Worm (Caenorhabditis elegans) whole organism, young adult: ENCODE measurements around the gene F46B3.8.

Experiments
- F22D6.2 ChIP-seq: sonication (generic microtip); optimal IDR thresholded peaks from 2 replicates; lab custom pipeline; 2016; ENCODE audit warnings: mild to moderate bottlenecking, missing genetic modification characterization, missing compliant biosample characterization
- F49E8.2 ChIP-seq: sonication (generic microtip); optimal IDR thresholded peaks from 3 replicates; lab custom pipeline; 2017; ENCODE audit warnings: missing genetic modification characterization, mild to moderate bottlenecking, missing compliant biosample characterization, antibody characterized with exemption, moderate library complexity; ENCODE audit not compliant: insufficient read depth
- F52B5.7 ChIP-seq: sonication (generic microtip); optimal IDR thresholded peaks from 2 replicates; lab custom pipeline; 2016; ENCODE audit warnings: mild to moderate bottlenecking, missing genetic modification characterization, missing compliant biosample characterization
- ama-1 ChIP-seq, 3 experiments: fragments of 150-350 bp in 1 of 3; sonication (generic microtip) in 2 of 3; optimal IDR thresholded peaks; 2 replicates each; lab custom pipeline; 2014 to 2018; ENCODE audit warnings: missing biosample characterization in 2 of 3, missing genetic modification characterization in 2 of 3, missing genetic modification reagents in 2 of 3
- ccch-3 ChIP-seq: fragments of 200-800 bp; sonication (Bioruptor generic); optimal IDR thresholded peaks from 2 replicates; lab custom pipeline; 2018; ENCODE audit warnings: mild to moderate bottlenecking, missing genetic modification characterization, missing compliant biosample characterization
- ceh-100 ChIP-seq: fragments of 200-800 bp; sonication (Bioruptor generic); IDR thresholded peaks from 2 replicates; pipeline ENCODE4 v1.3.6; 2022; ENCODE audit warnings: missing genetic modification reagents, missing genetic modification characterization, missing compliant biosample characterization
- ceh-40 ChIP-seq: fragments of 200-800 bp; sonication (Bioruptor generic); IDR thresholded peaks from 2 replicates; pipeline ENCODE4 v1.3.6; 2022; ENCODE audit warnings: missing genetic modification characterization, missing compliant biosample characterization
- ceh-58 ChIP-seq: fragments of 200-800 bp; sonication (Bioruptor generic); IDR thresholded peaks from 2 replicates; pipeline ENCODE4 v1.3.6; 2022; ENCODE audit warnings: missing genetic modification characterization, missing compliant biosample characterization
- dox-1 ChIP-seq: fragments of 200-800 bp; sonication (Bioruptor generic); IDR thresholded peaks from 2 replicates; pipeline ENCODE4 v1.3.6; 2022; ENCODE audit warnings: missing genetic modification reagents, missing genetic modification characterization, missing compliant biosample characterization
- him-1 ChIP-seq: sonication (generic microtip); optimal IDR thresholded peaks from 2 replicates; lab custom pipeline; 2016; ENCODE audit warnings: missing genotype, missing genetic modification reagents, missing genetic modification characterization, missing compliant biosample characterization
- hmg-20 ChIP-seq: fragments of 200-800 bp; sonication (Bioruptor generic); IDR thresholded peaks from 2 replicates; pipeline ENCODE4 v1.3.6; 2022; ENCODE audit warnings: missing genetic modification reagents, missing genetic modification characterization, missing compliant biosample characterization
- let-526 ChIP-seq: fragments of 200-800 bp; sonication (Bioruptor generic); IDR thresholded peaks from 2 replicates; pipeline ENCODE4 v1.3.6; 2022; ENCODE audit warnings: missing genetic modification reagents, missing genetic modification characterization, missing compliant biosample characterization
- let-607 ChIP-seq, 2 experiments: fragments of 200-800 bp in 1 of 2; sonication (Bioruptor generic) in 1 of 2; sonication (generic microtip) in 1 of 2; optimal IDR thresholded peaks; 2 replicates each; lab custom pipeline; 2016 to 2018; ENCODE audit warnings: mild to moderate bottlenecking in 2 of 2, missing compliant biosample characterization in 2 of 2, missing genetic modification characterization in 2 of 2, moderate library complexity in 2 of 2, missing genotype in 1 of 2
- lin-26 ChIP-seq: fragments of 200-800 bp; sonication (Bioruptor generic); IDR thresholded peaks from 2 replicates; pipeline ENCODE4 v1.3.6; 2022; ENCODE audit warnings: missing genetic modification reagents, missing genetic modification characterization, missing compliant biosample characterization
- lin-35 ChIP-seq, 3 experiments: fragments of 150-350 bp in 2 of 3; sonication (generic microtip) in 1 of 3; optimal IDR thresholded peaks; 2 replicates each; lab custom pipeline; 2014 to 2018; ENCODE audit warnings: missing biosample characterization in 3 of 3, missing genetic modification characterization in 3 of 3, missing genetic modification reagents in 3 of 3
- lin-40 ChIP-seq: sonication (generic microtip); optimal IDR thresholded peaks from 2 replicates; lab custom pipeline; 2016; ENCODE audit warnings: missing genetic modification characterization, mild to moderate bottlenecking, missing compliant biosample characterization, missing genotype, missing genetic modification reagents
- madf-3 ChIP-seq: fragments of 200-800 bp; sonication (Bioruptor generic); IDR thresholded peaks from 2 replicates; pipeline ENCODE4 v1.3.6; 2022; ENCODE audit warnings: missing genetic modification reagents, missing genetic modification characterization, missing compliant biosample characterization
- madf-8 ChIP-seq: fragments of 200-800 bp; sonication (Bioruptor generic); conservative IDR thresholded peaks from 2 replicates; pipeline ENCODE4 v1.3.6; 2022; ENCODE audit warnings: missing genetic modification reagents, missing genetic modification characterization, missing compliant biosample characterization
- mes-4 ChIP-seq: sonication (generic microtip); optimal IDR thresholded peaks from 2 replicates; lab custom pipeline; 2016; ENCODE audit warnings: missing genotype, missing genetic modification characterization, missing compliant biosample characterization
- nfya-1 ChIP-seq: sonication (generic microtip); optimal IDR thresholded peaks from 2 replicates; lab custom pipeline; 2017; ENCODE audit warnings: antibody characterized with exemption, missing compliant biosample characterization, missing genetic modification characterization, borderline replicate concordance; ENCODE audit not compliant: insufficient read depth
- nfya-2 ChIP-seq: fragments of 200-800 bp; sonication (Bioruptor generic); IDR thresholded peaks from 2 replicates; pipeline ENCODE4 v1.3.6; 2022; ENCODE audit warnings: missing genetic modification reagents, missing genetic modification characterization, missing compliant biosample characterization
- nfyb-1 ChIP-seq: fragments of 200-800 bp; sonication (Bioruptor generic); IDR thresholded peaks from 2 replicates; pipeline ENCODE4 v1.3.6; 2022; ENCODE audit warnings: missing genetic modification reagents, missing genetic modification characterization, missing compliant biosample characterization
- nhr-179 ChIP-seq: sonication (generic microtip); optimal IDR thresholded peaks from 2 replicates; lab custom pipeline; 2016; ENCODE audit warnings: mild to moderate bottlenecking, missing genetic modification characterization, missing compliant biosample characterization
- nhr-80 ChIP-seq: sonication (generic microtip); optimal IDR thresholded peaks from 2 replicates; lab custom pipeline; 2016; ENCODE audit warnings: missing genetic modification characterization, missing compliant biosample characterization
- pbrm-1 ChIP-seq: fragments of 200-800 bp; sonication (Bioruptor generic); IDR thresholded peaks from 2 replicates; pipeline ENCODE4 v1.3.6; 2022; ENCODE audit warnings: missing genetic modification reagents, missing genetic modification characterization, missing compliant biosample characterization
- rec-8 ChIP-seq, 2 experiments: sonication (generic microtip); optimal IDR thresholded peaks; 2 replicates each; lab custom pipeline; 2016; ENCODE audit warnings: mild to moderate bottlenecking in 2 of 2, missing genetic modification characterization in 2 of 2, missing genetic modification reagents in 2 of 2, missing genotype in 2 of 2, missing biosample characterization in 1 of 2, missing compliant biosample characterization in 1 of 2, moderate library complexity in 1 of 2
- repo-1 ChIP-seq: sonication (generic microtip); optimal IDR thresholded peaks from 2 replicates; lab custom pipeline; 2017; ENCODE audit warnings: mild to moderate bottlenecking, missing genetic modification characterization, missing compliant biosample characterization
- sdz-38 ChIP-seq: sonication (generic microtip); optimal IDR thresholded peaks from 2 replicates; lab custom pipeline; 2016; ENCODE audit warnings: missing genotype, missing genetic modification characterization, missing compliant biosample characterization
- snpc-1.1 ChIP-seq: sonication (generic microtip); optimal IDR thresholded peaks from 2 replicates; lab custom pipeline; 2017; ENCODE audit warnings: missing genetic modification characterization, mild to moderate bottlenecking, missing compliant biosample characterization, antibody characterized with exemption, moderate library complexity, missing genotype, missing genetic modification reagents; ENCODE audit not compliant: insufficient read depth
- snpc-4 ChIP-seq, 5 experiments: fragments of 150-350 bp in 1 of 5; sonication (generic microtip) in 4 of 5; optimal IDR thresholded peaks; 2 replicates each; lab custom pipeline; 2014 to 2018; ENCODE audit warnings: missing genetic modification characterization in 5 of 5, missing biosample characterization in 3 of 5, antibody characterized with exemption in 2 of 5, mild to moderate bottlenecking in 2 of 5, missing compliant biosample characterization in 2 of 5, missing genotype in 2 of 5, moderate library complexity in 2 of 5, missing genetic modification reagents in 1 of 5
- tbp1 ChIP-seq: fragments of 200-800 bp; sonication (Bioruptor generic); optimal IDR thresholded peaks from 2 replicates; lab custom pipeline; 2018; ENCODE audit warnings: mild to moderate bottlenecking, missing genetic modification characterization, missing compliant biosample characterization
- xnd-1 ChIP-seq: sonication (generic microtip); optimal IDR thresholded peaks from 2 replicates; lab custom pipeline; 2016; ENCODE audit warnings: missing genotype, missing genetic modification reagents, missing genetic modification characterization, missing compliant biosample characterization
- ztf-22 ChIP-seq: fragments of 200-800 bp; sonication (Bioruptor generic); optimal IDR thresholded peaks from 2 replicates; lab custom pipeline; 2018; ENCODE audit warnings: mild to moderate bottlenecking, missing genetic modification characterization, moderate library complexity, missing compliant biosample characterization
- ztf-3 ChIP-seq: fragments of 200-800 bp; sonication (Bioruptor generic); optimal IDR thresholded peaks from 2 replicates; lab custom pipeline; 2018; ENCODE audit warnings: mild to moderate bottlenecking, missing genetic modification characterization, missing compliant biosample characterization

Gene F46B3.8

ce11 chrV:20609494-20609893 is 13.5 kb downstream of the F46B3.8 start, which contains the start of gene grd-2:
Gene grd-2 (plus strand): TSS chrV:20609794.
- no peak for TF ChIP-seq F49E8.2 (tag; lab: Kevin White, UChicago)
- TF ChIP-seq snpc-4 (GFP tag; optimal IDR thresholded peaks at IDR 0.05; lab: Kevin White, UChicago): no peak
- TF ChIP-seq snpc-4 (tag; optimal IDR thresholded peaks at IDR 0.05; lab: Kevin White, UChicago): no peak
- no peak for TF ChIP-seq nhr-80
- no peak for TF ChIP-seq ztf-22 (GFP tag; lab: Kevin White, UChicago)
- TF ChIP-seq lin-26 (GFP tag; lab: Robert Waterston, UW): no peak
- no peak for TF ChIP-seq hmg-20
- no peak for TF ChIP-seq dox-1 (GFP tag; lab: Robert Waterston, UW)
- no peak for TF ChIP-seq ccch-3 (GFP tag; lab: Kevin White, UChicago)
- no peak for TF ChIP-seq ztf-3 (GFP tag; lab: Kevin White, UChicago)
- TF ChIP-seq xnd-1 (tag; lab: Kevin White, UChicago): no peak

DNA sequence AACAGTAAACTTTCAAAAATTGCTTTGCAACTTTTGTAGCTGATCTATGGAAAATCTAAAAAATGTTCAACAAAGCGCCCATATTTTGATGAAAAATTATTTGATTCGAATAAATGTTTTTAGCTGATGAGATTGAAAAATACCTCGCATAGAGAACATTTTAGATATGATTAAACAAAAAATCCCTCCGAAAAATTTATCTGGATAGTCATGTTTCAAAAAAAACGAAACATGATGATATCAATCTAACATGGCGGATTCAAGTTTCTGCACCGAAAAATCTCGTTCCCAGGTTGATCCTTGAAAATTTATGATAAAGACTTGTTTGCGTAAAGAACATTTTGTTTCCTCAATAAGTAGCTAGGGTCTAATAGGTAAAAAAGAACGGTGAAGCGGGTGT is 14.3 kb downstream of the F46B3.8 start, which contains the start of gene ttr-12:
TSS of gene ttr-12 (minus strand) at position 101 of the 400 bp plus-strand sequence.
- no peak for TF ChIP-seq pbrm-1 (GFP tag; lab: Robert Waterston, UW)
- no peak for TF ChIP-seq ama-1 (optimal IDR thresholded peaks at IDR 0.05; lab: Kevin White, UChicago)
- TF ChIP-seq ama-1 (GFP tag; optimal IDR thresholded peaks at IDR 0.05; lab: Kevin White, UChicago): no peak
- TF ChIP-seq ceh-100 (GFP tag; lab: Robert Waterston, UW): no peak
- TF ChIP-seq sdz-38 (tag; lab: Kevin White, UChicago): no peak
- no peak for TF ChIP-seq lin-35 (GFP tag; optimal IDR thresholded peaks at IDR 0.05; lab: Kevin White, UChicago)
- no peak for TF ChIP-seq nhr-80
- TF ChIP-seq dox-1 (GFP tag; lab: Robert Waterston, UW): no peak
- no peak for TF ChIP-seq lin-40 (tag; lab: Kevin White, UChicago)
- TF ChIP-seq F52B5.7: no peak
- TF ChIP-seq nfya-1: no peak
- TF ChIP-seq nfyb-1 (GFP tag; lab: Robert Waterston, UW): no peak
- no peak for TF ChIP-seq F22D6.2 (tag; lab: Kevin White, UChicago)

DNA sequence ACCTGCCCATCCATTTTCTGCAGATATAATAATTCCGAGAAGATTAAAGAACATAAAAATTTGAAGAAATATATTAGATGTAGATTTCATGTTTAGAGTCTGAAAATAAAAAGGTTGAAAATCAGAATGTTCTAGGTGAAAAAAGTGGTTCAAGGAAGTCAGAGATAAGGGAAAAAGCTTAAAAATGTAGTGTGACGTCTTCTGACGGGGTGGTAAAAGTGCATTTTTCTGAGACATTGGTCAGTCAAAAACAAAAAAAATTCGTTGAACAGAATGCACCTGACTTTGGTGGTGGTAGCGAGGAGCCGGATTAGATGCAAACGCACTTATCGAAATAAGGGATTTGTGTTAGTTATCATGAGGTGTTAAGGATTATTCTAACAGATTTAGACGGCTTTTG is 16.3 kb downstream of the F46B3.8 start, which contains the start of gene F46B3.23:
TSS of gene F46B3.23 (minus strand) at position 101 of the 400 bp plus-strand sequence.
- TF ChIP-seq nfya-2 (GFP tag; lab: Robert Waterston, UW): no peak
- TF ChIP-seq mes-4 (tag; lab: Kevin White, UChicago): no peak
- TF ChIP-seq him-1 (tag; lab: Kevin White, UChicago): no peak
- TF ChIP-seq madf-8 (GFP tag; lab: Robert Waterston, UW): no peak
- TF ChIP-seq let-607 (tag; optimal IDR thresholded peaks at IDR 0.05; lab: Kevin White, UChicago): no peak
- no peak for TF ChIP-seq rec-8 (tag; optimal IDR thresholded peaks at IDR 0.05; lab: Kevin White, UChicago)
- TF ChIP-seq let-526 (GFP tag; lab: Robert Waterston, UW): no peak
- no peak for TF ChIP-seq ceh-40 (GFP tag; lab: Robert Waterston, UW)
- no peak for TF ChIP-seq ceh-100 (GFP tag; lab: Robert Waterston, UW)
- no peak for TF ChIP-seq ceh-58 (GFP tag; lab: Robert Waterston, UW)
- TF ChIP-seq repo-1 (tag; lab: Kevin White, UChicago): no peak
- no peak for TF ChIP-seq nhr-179 (tag; lab: Kevin White, UChicago)
- TF ChIP-seq tbp1 (GFP tag; lab: Kevin White, UChicago): no peak
- TF ChIP-seq snpc-1.1: no peak
- TF ChIP-seq madf-3 (GFP tag; lab: Robert Waterston, UW): no peak
